Fruit fly (Drosophila melanogaster) whole organism, adult: ENCODE measurements around the gene Cfp1.

Source experiments
- CG12768 ChIP-seq: fragments of 200-800 bp; sonication (Bioruptor generic); optimal IDR thresholded peaks from 2 replicates; lab custom pipeline; 2017; ENCODE audit warnings: missing biosample characterization, missing genetic modification characterization, mild to moderate bottlenecking, moderate library complexity, missing genetic modification reagents
- CG14711 ChIP-seq: fragments of 200-800 bp; sonication (Bioruptor generic); optimal IDR thresholded peaks from 2 replicates; lab custom pipeline; 2018; ENCODE audit warnings: missing biosample characterization, mild to moderate bottlenecking, missing genetic modification characterization, moderate library complexity
- CG1620 ChIP-seq: fragments of 200-800 bp; sonication (Bioruptor generic); optimal IDR thresholded peaks from 2 replicates; lab custom pipeline; 2016; ENCODE audit warnings: missing biosample characterization, missing genetic modification characterization
- CG5204 ChIP-seq: fragments of 200-800 bp; sonication (Bioruptor generic); optimal IDR thresholded peaks from 2 replicates; lab custom pipeline; 2016; ENCODE audit warnings: missing biosample characterization, missing genetic modification characterization
- CG7045 ChIP-seq: fragments of 200-800 bp; sonication (Bioruptor generic); optimal IDR thresholded peaks from 2 replicates; lab custom pipeline; 2017; ENCODE audit warnings: missing biosample characterization, mild to moderate bottlenecking, missing genetic modification characterization
- CG7101 ChIP-seq: fragments of 200-800 bp; sonication (Bioruptor generic); optimal IDR thresholded peaks from 2 replicates; lab custom pipeline; 2018; ENCODE audit warnings: missing biosample characterization, mild to moderate bottlenecking, missing genetic modification characterization, moderate library complexity
- Clk ChIP-seq: fragments of 200-800 bp; sonication (Bioruptor generic); optimal IDR thresholded peaks from 2 replicates; lab custom pipeline; 2017; ENCODE audit warnings: missing biosample characterization, missing genetic modification characterization
- Hr96 ChIP-seq: fragments of 200-800 bp; sonication (Bioruptor generic); optimal IDR thresholded peaks from 2 replicates; lab custom pipeline; 2016; ENCODE audit warnings: missing biosample characterization, missing genetic modification characterization
- Mnt ChIP-seq: fragments of 200-800 bp; sonication (Bioruptor generic); optimal IDR thresholded peaks from 2 replicates; lab custom pipeline; 2016; ENCODE audit warnings: missing biosample characterization, mild to moderate bottlenecking, missing genetic modification characterization
- bab1 ChIP-seq: fragments of 200-800 bp; sonication (Bioruptor generic); optimal IDR thresholded peaks from 3 replicates; lab custom pipeline; 2019; ENCODE audit warnings: missing biosample characterization, mild to moderate bottlenecking, missing genetic modification characterization, moderate library complexity
- cnc ChIP-seq, 2 experiments: fragments of >200 bp; optimal IDR thresholded peaks; 2 replicates each; lab custom pipeline; 2017
- kay ChIP-seq: fragments of 200-800 bp; sonication (Bioruptor generic); peaks from one replicate; lab custom pipeline; 2016; ENCODE audit warnings: missing biosample characterization, missing genetic modification characterization, borderline replicate concordance

- TF ChIP-seq cnc (optimal IDR thresholded peaks at IDR 0.05; lab: Kevin White, UChicago), result no peak
- no peak for TF ChIP-seq Hr96 (GFP tag; lab: Kevin White, UChicago)
- no peak for TF ChIP-seq kay (GFP tag; lab: Kevin White, UChicago)
- TF ChIP-seq CG12768 (GFP tag; lab: Kevin White, UChicago), result no peak
- no peak for TF ChIP-seq CG5204 (GFP tag; lab: Kevin White, UChicago)
- no peak for TF ChIP-seq CG7045
- TF ChIP-seq Clk (GFP tag; lab: Kevin White, UChicago), result no peak
- no peak for TF ChIP-seq CG14711 (tag; lab: Kevin White, UChicago)
- no peak for TF ChIP-seq Mnt (GFP tag; lab: Kevin White, UChicago)
- no peak for TF ChIP-seq CG7101 (tag; lab: Kevin White, UChicago)
- TF ChIP-seq bab1 (GFP tag; lab: Kevin White, UChicago), result no peak
- TF ChIP-seq CG1620, result no peak
These were observed 48.3 kb downstream of the Cfp1 start for dm6 chrX:9224423-9224822.
